Worm (Caenorhabditis elegans) whole organism, L4 larva: ENCODE measurements around the gene F19H8.2.

Experiments
- D1046.2 ChIP-seq: fragments of 200-800 bp; sonication (Bioruptor generic); IDR thresholded peaks from 2 replicates; pipeline ENCODE4 v1.3.6; 2022; ENCODE audit warnings: missing genetic modification characterization, missing compliant biosample characterization
- F10B5.3 ChIP-seq: sonication (generic microtip); optimal IDR thresholded peaks from 2 replicates; lab custom pipeline; 2016; ENCODE audit warnings: mild to moderate bottlenecking, missing genetic modification characterization, missing compliant biosample characterization
- F49E8.2 ChIP-seq: sonication (generic microtip); optimal IDR thresholded peaks from 2 replicates; lab custom pipeline; 2016; ENCODE audit warnings: missing compliant biosample characterization, mild to moderate bottlenecking, missing genetic modification characterization, borderline replicate concordance
- Y5F2A.4 ChIP-seq: fragments of 200-800 bp; sonication (Bioruptor generic); optimal IDR thresholded peaks from 2 replicates; lab custom pipeline; 2018; ENCODE audit warnings: mild to moderate bottlenecking, missing genetic modification characterization, missing compliant biosample characterization
- ZK546.5 ChIP-seq, 2 experiments: sonication (generic microtip); optimal IDR thresholded peaks; 2 replicates each; lab custom pipeline; 2017; ENCODE audit warnings: missing biosample characterization in 2 of 2, missing genetic modification characterization in 2 of 2
- aha-1 ChIP-seq: fragments of 150-350 bp; peaks from one replicate; lab custom pipeline; 2014; ENCODE audit warnings: missing biosample characterization, missing genetic modification characterization
- ama-1 ChIP-seq: fragments of 150-350 bp; optimal IDR thresholded peaks from 2 replicates; lab custom pipeline; 2014; ENCODE audit warnings: inconsistent platforms, mixed read lengths
- ceh-62 ChIP-seq: sonication (generic microtip); optimal IDR thresholded peaks from 2 replicates; lab custom pipeline; 2017; ENCODE audit warnings: missing biosample characterization, missing genetic modification characterization
- fkh-10 ChIP-seq: fragments of 150-350 bp; optimal IDR thresholded peaks from 2 replicates; lab custom pipeline; 2014; ENCODE audit warnings: missing biosample characterization, missing genetic modification reagents, missing genetic modification characterization
- hlh-11 ChIP-seq: fragments of 200-800 bp; sonication (Bioruptor generic); optimal IDR thresholded peaks from 2 replicates; lab custom pipeline; 2018; ENCODE audit warnings: mild to moderate bottlenecking, missing genetic modification characterization, missing compliant biosample characterization
- lir-3 ChIP-seq: sonication (generic microtip); optimal IDR thresholded peaks from 2 replicates; lab custom pipeline; 2016; ENCODE audit warnings: mild to moderate bottlenecking, missing genetic modification characterization, missing compliant biosample characterization
- madf-5 ChIP-seq, 2 experiments: fragments of 200-800 bp; sonication (Bioruptor generic); IDR thresholded peaks; 2 replicates each; pipeline ENCODE4 v1.3.6; 2022; ENCODE audit warnings: missing compliant biosample characterization in 2 of 2, missing genetic modification characterization in 2 of 2
- mep-1 ChIP-seq: fragments of 150-350 bp; sonication (generic microtip); optimal IDR thresholded peaks from 3 replicates; lab custom pipeline; 2014; ENCODE audit warnings: missing biosample characterization, missing genetic modification characterization
- mes-2 ChIP-seq: sonication (generic microtip); optimal IDR thresholded peaks from 2 replicates; lab custom pipeline; 2016; ENCODE audit warnings: missing genotype, mild to moderate bottlenecking, missing genetic modification characterization, missing compliant biosample characterization; ENCODE audit not compliant: poor library complexity, severe bottlenecking
- nhr-237 ChIP-seq: sonication (generic microtip); optimal IDR thresholded peaks from 2 replicates; lab custom pipeline; 2017; ENCODE audit warnings: missing biosample characterization, missing genetic modification characterization
- nhr-28 ChIP-seq: fragments of 150-350 bp; optimal IDR thresholded peaks from 2 replicates; lab custom pipeline; 2014; ENCODE audit warnings: missing biosample characterization, missing genetic modification characterization
- nhr-41 ChIP-seq: fragments of 200-800 bp; sonication (Bioruptor generic); IDR thresholded peaks from 2 replicates; pipeline ENCODE4 v1.3.6; 2022; ENCODE audit warnings: missing genetic modification reagents, missing genetic modification characterization, missing compliant biosample characterization
- nhr-76 ChIP-seq: fragments of 150-350 bp; optimal IDR thresholded peaks from 2 replicates; lab custom pipeline; 2014; ENCODE audit warnings: missing biosample characterization, missing genetic modification characterization
- pha-4 ChIP-seq, 2 experiments: fragments of 150-350 bp in 1 of 2; fragments of 200-800 bp in 1 of 2; sonication (Bioruptor generic) in 1 of 2; IDR thresholded peaks in 1 of 2; optimal IDR thresholded peaks in 1 of 2; 2 replicates each; pipeline versions ENCODE4 v1.3.6 to Lab custom; 2014 to 2022; ENCODE audit warnings: missing genetic modification characterization in 2 of 2, missing genetic modification reagents in 2 of 2, missing biosample characterization in 1 of 2, missing compliant biosample characterization in 1 of 2
- skn-1 ChIP-seq: fragments of 150-350 bp; optimal IDR thresholded peaks from 2 replicates; lab custom pipeline; 2014; ENCODE audit warnings: missing biosample characterization, missing genetic modification characterization
- snpc-1.2 ChIP-seq: fragments of 200-800 bp; sonication (Bioruptor generic); IDR thresholded peaks from 2 replicates; pipeline ENCODE4 v1.3.6; 2022; ENCODE audit warnings: missing genetic modification reagents, missing genetic modification characterization, missing compliant biosample characterization
- snpc-4 ChIP-seq: fragments of 150-350 bp; optimal IDR thresholded peaks from 2 replicates; lab custom pipeline; 2014; ENCODE audit warnings: missing biosample characterization, missing genetic modification characterization
- spr-3 ChIP-seq: fragments of 200-800 bp; sonication (Bioruptor generic); optimal IDR thresholded peaks from 2 replicates; lab custom pipeline; 2018; ENCODE audit warnings: mild to moderate bottlenecking, missing genetic modification characterization, missing compliant biosample characterization
- tag-97 ChIP-seq: fragments of 200-800 bp; sonication (Bioruptor generic); IDR thresholded peaks from 2 replicates; pipeline ENCODE4 v1.3.6; 2022; ENCODE audit warnings: missing genetic modification characterization, missing compliant biosample characterization
- unc-130 ChIP-seq: sonication (generic microtip); optimal IDR thresholded peaks from 2 replicates; lab custom pipeline; 2016; ENCODE audit warnings: missing genetic modification reagents, missing genetic modification characterization, missing compliant biosample characterization
- unc-62 ChIP-seq, 3 experiments: fragments of 150-350 bp in 1 of 3; sonication (generic microtip); optimal IDR thresholded peaks in 2 of 3; peaks in 1 of 3; 1 replicate in 1 of 3; 2 replicates in 2 of 3; lab custom pipeline; 2014 to 2017; ENCODE audit warnings: missing biosample characterization in 3 of 3, missing genetic modification characterization in 3 of 3, missing genetic modification reagents in 3 of 3, missing genotype in 1 of 3
- zip-2 ChIP-seq: fragments of 150-350 bp; optimal IDR thresholded peaks from 2 replicates; lab custom pipeline; 2014; ENCODE audit warnings: missing biosample characterization, missing genetic modification characterization

Gene F19H8.2

ce11 chrII:14632823-14633222, 27.2 kb upstream of the F19H8.2 start, which contains the start of gene C38C6.3:
TSS of gene C38C6.3 (plus strand) at chrII:14633123.
- peak in 1 of 2 experiments; percentile 45 for TF ChIP-seq unc-62 (GFP tag; optimal IDR thresholded peaks at IDR 0.05 in 1 of 2; lab: Kevin White, UChicago)
- TF ChIP-seq unc-62 (tag; optimal IDR thresholded peaks at IDR 0.05; lab: Kevin White, UChicago), result no peak
- TF ChIP-seq lir-3 (tag; lab: Kevin White, UChicago), result no peak

ce11 chrII:14627330-14627729, 21.7 kb upstream of the F19H8.2 start, which contains the start of gene tag-297:
TSS of gene tag-297 (plus strand) at chrII:14627630.
- no peak for TF ChIP-seq snpc-4 (tag; lab: Kevin White, UChicago)
- no peak for TF ChIP-seq mes-2 (tag; lab: Kevin White, UChicago)
- TF ChIP-seq nhr-76 (tag; lab: Kevin White, UChicago), result no peak
- TF ChIP-seq nhr-237 (tag; lab: Kevin White, UChicago), result no peak
- no peak for TF ChIP-seq nhr-41 (GFP tag; lab: Robert Waterston, UW)
- TF ChIP-seq snpc-1.2 (GFP tag; lab: Robert Waterston, UW), result no peak
- no peak for TF ChIP-seq zip-2 (tag; lab: Kevin White, UChicago)
- no peak for TF ChIP-seq ceh-62 (tag; lab: Kevin White, UChicago)
- no peak for TF ChIP-seq pha-4 (GFP tag; IDR thresholded peaks at IDR 0.05; lab: Robert Waterston, UW)
- no peak for TF ChIP-seq pha-4 (tag; optimal IDR thresholded peaks at IDR 0.05; lab: Kevin White, UChicago)
- TF ChIP-seq tag-97 (GFP tag; lab: Robert Waterston, UW), result no peak
- no peak for TF ChIP-seq F49E8.2 (tag; lab: Kevin White, UChicago)

- TF ChIP-seq hlh-11 (tag; lab: Kevin White, UChicago) (peak; percentile 4), nhr-41 (GFP tag; lab: Robert Waterston, UW) (no peak)
Measured at ce11 chrII:14626883-14627282, 21.2 kb upstream of the F19H8.2 start.

DNA sequence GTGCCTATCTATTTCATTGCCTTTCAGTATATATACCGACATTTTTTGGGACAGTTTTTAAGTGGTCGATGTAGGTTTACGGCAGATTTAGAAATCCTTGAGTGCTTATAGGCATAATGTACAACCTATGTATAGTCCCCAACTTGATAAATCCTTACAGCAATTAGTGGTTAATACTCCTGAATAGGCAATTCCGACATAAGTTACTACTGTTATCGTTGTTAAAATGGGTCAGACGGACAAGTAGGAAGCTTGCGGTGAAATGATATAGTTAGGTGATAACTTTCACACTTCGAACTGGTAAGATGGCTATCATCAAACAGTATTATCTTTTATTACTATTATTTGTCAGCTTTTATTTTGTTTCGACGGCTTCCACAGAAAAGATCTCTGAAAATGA, 17.1 kb upstream of the F19H8.2 start, which contains the start of gene mltn-10:
mltn-10 (plus strand) TSS at position 301 of the 400 bp plus-strand sequence.
- TF ChIP-seq F10B5.3 (tag; lab: Kevin White, UChicago), result no peak
- no peak for TF ChIP-seq skn-1

ce11 chrII:14620730-14621129, 15.1 kb upstream of the F19H8.2 start:
- TF ChIP-seq fkh-10 (GFP tag; lab: Kevin White, UChicago) (no peak), unc-130 (GFP tag; lab: Kevin White, UChicago) (no peak), mep-1 (tag; lab: Kevin White, UChicago) (no peak), aha-1 (tag; lab: Kevin White, UChicago) (peak; percentile 94)
- TF ChIP-seq, all 104 proteins: peak for 1

DNA sequence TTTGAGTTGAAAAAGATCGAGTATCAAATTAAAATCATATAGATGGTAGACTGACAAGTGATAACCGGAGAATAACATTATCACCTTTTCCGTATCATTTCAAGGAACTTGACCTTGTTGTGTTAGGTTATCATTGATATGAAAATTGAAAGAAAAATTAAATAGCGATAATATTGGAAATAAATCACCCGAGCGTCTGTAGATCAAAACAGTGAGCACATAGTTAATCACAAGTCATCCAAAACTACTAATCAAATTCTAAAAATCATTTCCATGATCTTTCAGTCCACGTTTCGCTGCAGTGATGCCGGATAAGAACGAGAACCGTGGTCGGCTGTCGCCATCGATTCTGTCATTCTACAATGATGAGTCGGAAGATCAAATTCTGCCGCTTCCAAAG, 14.1 kb upstream of the F19H8.2 start:
- TF ChIP-seq spr-3 (GFP tag; lab: Kevin White, UChicago), result no peak
- no peak for TF ChIP-seq D1046.2 (GFP tag; lab: Robert Waterston, UW)
- TF ChIP-seq unc-62 (GFP tag; optimal IDR thresholded peaks at IDR 0.05 in 1 of 2; lab: Kevin White, UChicago), result peak in 1 of 2 experiments; percentile 4
- TF ChIP-seq unc-62 (tag; optimal IDR thresholded peaks at IDR 0.05; lab: Kevin White, UChicago), result no peak
- TF ChIP-seq Y5F2A.4 (GFP tag; lab: Kevin White, UChicago), result no peak
- TF ChIP-seq hlh-11 (tag; lab: Kevin White, UChicago), result peak; percentile 10
- TF ChIP-seq ZK546.5 (tag; optimal IDR thresholded peaks at IDR 0.05; lab: Kevin White, UChicago), result no peak
- TF ChIP-seq madf-5 (GFP tag; IDR thresholded peaks at IDR 0.05; lab: Robert Waterston, UW), result no peak

ce11 chrII:14618764-14619163, 13.1 kb upstream of the F19H8.2 start:
- TF ChIP-seq unc-62 (GFP tag; optimal IDR thresholded peaks at IDR 0.05 in 1 of 2; lab: Kevin White, UChicago) (peak in 1 of 2 experiments; percentile 90), unc-62 (tag; optimal IDR thresholded peaks at IDR 0.05; lab: Kevin White, UChicago) (no peak), ama-1 (lab: Kevin White, UChicago) (no peak), nhr-28 (tag; lab: Kevin White, UChicago) (peak; percentile 20)
